Fruit fly (Drosophila melanogaster): ENCODE results near the gene ko.

DNA sequence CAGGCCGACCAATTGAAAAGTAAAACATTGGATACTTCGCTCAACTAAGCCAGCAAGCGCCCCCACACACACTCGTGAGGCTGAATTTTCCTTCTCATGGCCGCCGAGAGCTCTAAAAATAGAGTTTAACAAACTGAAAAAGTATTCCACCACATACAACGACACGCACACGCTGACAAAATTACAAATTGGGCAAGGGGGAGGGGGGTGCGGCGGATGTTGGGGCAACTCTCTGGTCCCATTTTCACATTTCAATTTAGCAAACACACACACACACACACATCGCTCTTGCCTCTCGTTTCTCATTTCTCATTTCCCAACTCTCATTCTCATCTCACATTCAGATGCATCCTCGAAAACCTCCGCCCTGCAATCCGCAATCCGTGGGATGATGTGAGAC lies 87.5 kb downstream of the ko start:
- TF ChIP-seq CG30403 (GFP tag; optimal IDR thresholded peaks at IDR 0.05) (no peak), CG9215 (GFP tag; IDR thresholded peaks at IDR 0.05) (no peak), Dref (GFP tag; IDR thresholded peaks at IDR 0.05) (no peak), CG17612 (GFP tag; IDR thresholded peaks at IDR 0.05) (no peak), CG8765 (GFP tag; IDR thresholded peaks at IDR 0.05) (no peak)
